Worm (Caenorhabditis elegans): ENCODE measurements around the gene B0281.4.

DNA sequence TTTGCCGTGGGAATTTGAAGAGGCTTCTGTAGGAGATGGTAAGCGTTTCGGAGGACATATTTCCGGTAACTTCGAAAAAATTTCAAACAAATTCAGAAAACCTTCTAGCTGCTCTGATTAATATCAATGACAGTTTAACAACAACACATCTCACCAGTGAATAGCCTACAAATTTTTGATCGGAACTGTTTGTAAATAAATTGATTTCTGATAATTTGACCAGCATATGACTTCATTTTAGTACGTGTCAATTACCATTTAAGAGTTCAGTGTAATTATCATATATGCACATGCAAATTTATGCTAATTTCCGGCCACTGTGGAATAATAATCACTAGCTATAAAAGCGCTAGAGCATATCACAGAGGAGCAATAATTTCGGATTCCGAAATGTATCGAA, 26.3 kb upstream of the B0281.4 start, which contains the start of gene ZK1240.11:
- TF ChIP-seq pha-4 (tag; optimal IDR thresholded peaks at IDR 0.05) (no peak), elt-2 (tag; optimal IDR thresholded peaks at IDR 0.05) (no peak), ceh-30 (tag; optimal IDR thresholded peaks at IDR 0.05) (no peak), ahr-1 (tag; optimal IDR thresholded peaks at IDR 0.05) (no peak)
